Worm (Caenorhabditis elegans) whole organism, mixed stage, embryonic: ENCODE data around the gene K02A6.3.

Experiments used
- drap-1 ChIP-seq: fragments of 200-800 bp; sonication (Bioruptor generic); optimal IDR thresholded peaks from 3 replicates; lab custom pipeline; 2018; ENCODE audit warnings: mild to moderate bottlenecking, missing genetic modification characterization, missing compliant biosample characterization
- ham-2 ChIP-seq: fragments of 200-800 bp; sonication (Bioruptor generic); optimal IDR thresholded peaks from 2 replicates; lab custom pipeline; 2018; ENCODE audit warnings: mild to moderate bottlenecking, missing genetic modification characterization, missing compliant biosample characterization
- lin-13 ChIP-seq: fragments of 150-350 bp; optimal IDR thresholded peaks from 2 replicates; lab custom pipeline; 2014; ENCODE audit warnings: missing biosample characterization, missing genetic modification characterization
- lsy-2 ChIP-seq: fragments of 150-350 bp; optimal IDR thresholded peaks from 2 replicates; lab custom pipeline; 2014; ENCODE audit warnings: missing biosample characterization, missing genetic modification characterization
- nhr-237 ChIP-seq: fragments of 150-350 bp; optimal IDR thresholded peaks from 2 replicates; lab custom pipeline; 2014; ENCODE audit warnings: missing biosample characterization, missing genetic modification characterization
- pha-4 ChIP-seq: fragments of 150-350 bp; optimal IDR thresholded peaks from 2 replicates; lab custom pipeline; 2018; ENCODE audit warnings: missing biosample characterization, missing genetic modification reagents, missing genetic modification characterization
- snpc-4 ChIP-seq: fragments of 150-350 bp; optimal IDR thresholded peaks from 2 replicates; lab custom pipeline; 2014; ENCODE audit warnings: missing biosample characterization, missing genetic modification characterization
- tbx-8 ChIP-seq: fragments of 200-800 bp; sonication (Bioruptor generic); optimal IDR thresholded peaks from 2 replicates; lab custom pipeline; 2018; ENCODE audit warnings: mild to moderate bottlenecking, missing genetic modification characterization, moderate library complexity, missing compliant biosample characterization
- ztf-11 ChIP-seq: fragments of 150-350 bp; optimal IDR thresholded peaks from 2 replicates; lab custom pipeline; 2014; ENCODE audit warnings: missing biosample characterization, missing genetic modification characterization

ce11 chrX:8247088-8247487 is 15.4 kb upstream of the K02A6.3 start:
- TF ChIP-seq snpc-4 (tag; lab: Kevin White, UChicago) (no peak), tbx-8 (no peak), nhr-237 (tag; lab: Kevin White, UChicago) (no peak), drap-1 (GFP tag; lab: Kevin White, UChicago) (no peak), ham-2 (GFP tag; lab: Kevin White, UChicago) (no peak), ztf-11 (tag; lab: Kevin White, UChicago) (no peak), pha-4 (tag; lab: Kevin White, UChicago) (no peak), lin-13 (no peak), lsy-2 (tag; lab: Kevin White, UChicago) (no peak)
